Worm (Caenorhabditis elegans) whole organism, early embryonic: ENCODE results near the gene Y45F10C.1.
"Not testable (repeated sequence)": the region's sequence is repeated elsewhere in the genome, so short reads cannot be mapped to it uniquely, and the experiment has no call there.

Experiments used
- B0310.2 ChIP-seq: sonication (generic microtip); optimal IDR thresholded peaks from 2 replicates; lab custom pipeline; 2016; ENCODE audit warnings: mild to moderate bottlenecking, missing genetic modification characterization, missing compliant biosample characterization
- ceh-36 ChIP-seq: sonication (generic microtip); optimal IDR thresholded peaks from 2 replicates; lab custom pipeline; 2016; ENCODE audit warnings: missing genetic modification characterization, inconsistent platforms, missing compliant biosample characterization
- flt-1 ChIP-seq: fragments of 200-800 bp; sonication (Bioruptor generic); IDR thresholded peaks from 2 replicates; pipeline ENCODE4 v1.3.6; 2022; ENCODE audit warnings: missing genetic modification characterization, missing compliant biosample characterization
- scrt-1 ChIP-seq: fragments of 200-800 bp; sonication (Bioruptor generic); IDR thresholded peaks from 2 replicates; pipeline ENCODE4 v1.3.6; 2022; ENCODE audit warnings: missing genetic modification characterization, missing compliant biosample characterization

DNA sequence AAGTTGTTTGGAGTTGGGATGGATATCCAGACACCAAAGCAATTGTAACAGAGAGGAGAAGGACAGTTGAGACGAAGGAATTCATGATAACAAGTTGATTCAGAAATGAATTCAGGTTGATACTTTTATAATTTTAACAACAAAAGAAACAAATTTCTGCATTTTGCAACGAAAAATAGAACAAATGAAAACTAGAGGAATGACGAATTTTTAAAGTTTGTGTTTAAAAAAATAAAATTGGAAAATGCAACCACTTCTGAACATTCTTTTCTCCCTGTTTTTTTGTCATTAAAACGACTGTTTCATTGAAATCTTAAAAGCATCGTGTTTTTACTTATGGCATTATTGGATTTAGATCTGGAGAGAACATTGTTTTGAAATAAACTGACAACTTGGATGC lies 7.9 kb downstream of the Y45F10C.1 start, which contains the start of gene C08F11.12:
- TF ChIP-seq scrt-1 (GFP tag; lab: Robert Waterston, UW); flt-1 (GFP tag; lab: Robert Waterston, UW); B0310.2 (tag; lab: Kevin White, UChicago); ceh-36: not testable (repeated sequence)
